Fruit fly (Drosophila melanogaster) whole organism, embryonic: ENCODE measurements around the gene CG14110.

ENCODE experiments used
- Adf1 ChIP-seq: fragments of 200-800 bp; sonication (Bioruptor generic); IDR thresholded peaks from 2 replicates; pipeline ENCODE4 v1.3.6; 2022; ENCODE audit warnings: missing biosample characterization, missing genetic modification characterization
- Aef1 ChIP-seq: fragments of 200-800 bp; sonication (Bioruptor generic); IDR thresholded peaks from 3 replicates; pipeline ENCODE4 v1.3.6; 2022; ENCODE audit warnings: missing biosample characterization, missing genetic modification characterization
- CG10209 ChIP-seq: fragments of 200-800 bp; sonication (Bioruptor generic); optimal IDR thresholded peaks from 3 replicates; lab custom pipeline; 2017; ENCODE audit warnings: missing biosample characterization, mild to moderate bottlenecking, missing genetic modification characterization, missing genetic modification reagents
- CG10366 ChIP-seq: fragments of 200-800 bp; sonication (Bioruptor generic); IDR thresholded peaks from 2 replicates; pipeline ENCODE4 v1.3.6; 2022; ENCODE audit warnings: missing biosample characterization, missing genetic modification characterization
- CG12942 ChIP-seq: fragments of 200-800 bp; sonication (Bioruptor generic); optimal IDR thresholded peaks from 3 replicates; lab custom pipeline; 2016; ENCODE audit warnings: missing biosample characterization, missing genetic modification characterization
- CG13123 ChIP-seq: fragments of 200-800 bp; sonication (Bioruptor generic); optimal IDR thresholded peaks from 2 replicates; lab custom pipeline; 2016; ENCODE audit warnings: missing biosample characterization, missing genetic modification characterization
- CG14860 ChIP-seq: fragments of 200-800 bp; sonication (Bioruptor generic); IDR thresholded peaks from 3 replicates; pipeline ENCODE4 v1.3.6; 2022; ENCODE audit warnings: missing biosample characterization, missing genetic modification characterization; ENCODE audit not compliant: partially characterized antibody
- CG17568 ChIP-seq: fragments of 200-800 bp; sonication (Bioruptor generic); optimal IDR thresholded peaks from 2 replicates; lab custom pipeline; 2018; ENCODE audit warnings: missing biosample characterization, mild to moderate bottlenecking, missing genetic modification characterization, moderate library complexity
- CG17802 ChIP-seq: fragments of 200-800 bp; sonication (Bioruptor generic); optimal IDR thresholded peaks from 2 replicates; lab custom pipeline; 2018; ENCODE audit warnings: missing biosample characterization, mild to moderate bottlenecking, missing genetic modification characterization, moderate library complexity
- CG17829 ChIP-seq: fragments of 200-800 bp; optimal IDR thresholded peaks from 2 replicates; lab custom pipeline; 2019; ENCODE audit warnings: missing biosample characterization, mild to moderate bottlenecking, missing genetic modification characterization, moderate library complexity
- CG17912 ChIP-seq: fragments of 200-800 bp; sonication (Bioruptor generic); optimal IDR thresholded peaks from 2 replicates; lab custom pipeline; 2018; ENCODE audit warnings: missing biosample characterization, mild to moderate bottlenecking, missing genetic modification characterization
- CG1792 ChIP-seq: fragments of 200-800 bp; sonication (Bioruptor generic); optimal IDR thresholded peaks from 2 replicates; lab custom pipeline; 2016; ENCODE audit warnings: missing biosample characterization, missing genetic modification characterization
- CG18262 ChIP-seq: fragments of 200-800 bp; optimal IDR thresholded peaks from 3 replicates; lab custom pipeline; 2019; ENCODE audit warnings: missing biosample characterization, mild to moderate bottlenecking, missing genetic modification characterization, moderate library complexity
- CG18599 ChIP-seq: fragments of 200-800 bp; sonication (Bioruptor generic); optimal IDR thresholded peaks from 3 replicates; lab custom pipeline; 2017; ENCODE audit warnings: missing biosample characterization, missing genetic modification characterization, mild to moderate bottlenecking, moderate library complexity, missing genetic modification reagents
- CG31365 ChIP-seq: fragments of 200-800 bp; sonication (Bioruptor generic); optimal IDR thresholded peaks from 2 replicates; lab custom pipeline; 2018; ENCODE audit warnings: missing biosample characterization, mild to moderate bottlenecking, missing genetic modification characterization
- CG32767 ChIP-seq: fragments of 200-800 bp; sonication (Bioruptor generic); IDR thresholded peaks from 2 replicates; pipeline ENCODE4 v1.3.6; 2022; ENCODE audit warnings: missing biosample characterization, missing genetic modification characterization
- CG42726 ChIP-seq: fragments of 200-800 bp; sonication (Bioruptor generic); IDR thresholded peaks from 2 replicates; pipeline ENCODE4 v1.3.6; 2022; ENCODE audit warnings: missing biosample characterization, missing genetic modification characterization; ENCODE audit not compliant: partially characterized antibody
- CG6254 ChIP-seq: fragments of 200-800 bp; sonication (Bioruptor generic); optimal IDR thresholded peaks from 3 replicates; lab custom pipeline; 2017; ENCODE audit warnings: mild to moderate bottlenecking, missing biosample characterization, missing genetic modification reagents, missing genetic modification characterization
- CG6272 ChIP-seq: fragments of 200-800 bp; sonication (Bioruptor generic); IDR thresholded peaks from 2 replicates; pipeline ENCODE4 v1.3.6; 2022; ENCODE audit warnings: missing biosample characterization, missing genetic modification characterization
- CG7987 ChIP-seq: fragments of 200-800 bp; sonication (Bioruptor generic); optimal IDR thresholded peaks from 2 replicates; lab custom pipeline; 2018; ENCODE audit warnings: missing biosample characterization, mild to moderate bottlenecking, missing genetic modification characterization, moderate library complexity
- CG8924 ChIP-seq: fragments of 200-800 bp; optimal IDR thresholded peaks from 3 replicates; lab custom pipeline; 2019; ENCODE audit warnings: missing biosample characterization, mild to moderate bottlenecking, missing genetic modification characterization, moderate library complexity
- CG9727 ChIP-seq: fragments of 200-800 bp; sonication (Bioruptor generic); optimal IDR thresholded peaks from 3 replicates; lab custom pipeline; 2017; ENCODE audit warnings: missing biosample characterization, mild to moderate bottlenecking, missing genetic modification characterization
- CTCF ChIP-seq: fragments of 200-800 bp; sonication (Bioruptor generic); optimal IDR thresholded peaks from 2 replicates; lab custom pipeline; 2017; ENCODE audit warnings: missing biosample characterization, mild to moderate bottlenecking, missing genetic modification characterization, moderate library complexity
- Camta ChIP-seq: fragments of 200-800 bp; sonication (Bioruptor generic); optimal IDR thresholded peaks from 2 replicates; lab custom pipeline; 2016; ENCODE audit warnings: missing biosample characterization, missing genetic modification characterization
- D19A ChIP-seq: fragments of 200-800 bp; optimal IDR thresholded peaks from 3 replicates; lab custom pipeline; 2019; ENCODE audit warnings: missing biosample characterization, mild to moderate bottlenecking, missing genetic modification characterization, moderate library complexity
- Dref ChIP-seq: fragments of 200-800 bp; sonication (Bioruptor generic); IDR thresholded peaks from 2 replicates; pipeline ENCODE4 v1.3.6; 2022; ENCODE audit warnings: missing biosample characterization, missing genetic modification characterization
- E2f1 ChIP-seq: fragments of 200-800 bp; sonication (Bioruptor generic); IDR thresholded peaks from 2 replicates; pipeline ENCODE4 v1.3.6; 2022; ENCODE audit warnings: missing biosample characterization, missing genetic modification characterization
- E2f2 ChIP-seq: fragments of 200-800 bp; sonication (Bioruptor generic); IDR thresholded peaks from 2 replicates; pipeline ENCODE4 v1.3.6; 2022; ENCODE audit warnings: missing biosample characterization, missing genetic modification characterization
- Fer3 ChIP-seq: fragments of 200-800 bp; sonication (Bioruptor generic); optimal IDR thresholded peaks from 2 replicates; lab custom pipeline; 2018; ENCODE audit warnings: missing biosample characterization, mild to moderate bottlenecking, missing genetic modification characterization, moderate library complexity
- Lim3 ChIP-seq: fragments of 200-800 bp; sonication (Bioruptor generic); IDR thresholded peaks from 2 replicates; pipeline ENCODE4 v1.3.6; 2022; ENCODE audit warnings: missing biosample characterization, missing genetic modification characterization
- PHDP ChIP-seq: fragments of 200-800 bp; sonication (Bioruptor generic); optimal IDR thresholded peaks from 3 replicates; lab custom pipeline; 2018; ENCODE audit warnings: missing biosample characterization, mild to moderate bottlenecking, missing genetic modification characterization, moderate library complexity
- Vsx1 ChIP-seq: fragments of 200-800 bp; sonication (Bioruptor generic); optimal IDR thresholded peaks from 2 replicates; lab custom pipeline; 2017; ENCODE audit warnings: missing biosample characterization, mild to moderate bottlenecking, missing genetic modification characterization, missing genetic modification reagents
- ase ChIP-seq: fragments of 200-800 bp; sonication (Bioruptor generic); IDR thresholded peaks from 3 replicates; pipeline ENCODE4 v1.3.6; 2022; ENCODE audit warnings: missing biosample characterization, missing genetic modification characterization
- bab2 ChIP-seq: fragments of 200-800 bp; sonication (Bioruptor generic); optimal IDR thresholded peaks from 2 replicates; lab custom pipeline; 2016; ENCODE audit warnings: missing biosample characterization, missing genetic modification characterization
- bbx ChIP-seq: fragments of 200-800 bp; sonication (Bioruptor generic); IDR thresholded peaks from 2 replicates; pipeline ENCODE4 v1.3.6; 2022; ENCODE audit warnings: missing biosample characterization, missing genetic modification characterization; ENCODE audit not compliant: partially characterized antibody
- br ChIP-seq: fragments of >200 bp; optimal IDR thresholded peaks from 2 replicates; lab custom pipeline; 2017
- cato ChIP-seq: fragments of 200-800 bp; sonication (Bioruptor generic); optimal IDR thresholded peaks from 2 replicates; lab custom pipeline; 2016; ENCODE audit warnings: missing biosample characterization, missing genetic modification characterization, borderline replicate concordance
- chinmo ChIP-seq: fragments of 200-800 bp; sonication (Bioruptor generic); IDR thresholded peaks from 4 replicates; pipeline ENCODE4 v1.3.6; 2022; ENCODE audit warnings: missing biosample characterization, missing genetic modification characterization; ENCODE audit not compliant: partially characterized antibody
- corto ChIP-seq: fragments of 200-800 bp; sonication (Bioruptor generic); optimal IDR thresholded peaks from 2 replicates; lab custom pipeline; 2016; ENCODE audit warnings: missing biosample characterization, mild to moderate bottlenecking, missing genetic modification characterization, moderate library complexity
- en ChIP-seq: fragments of 200-800 bp; sonication (Bioruptor generic); optimal IDR thresholded peaks from 2 replicates; lab custom pipeline; 2016; ENCODE audit warnings: missing biosample characterization, missing genetic modification characterization
- gcm2 ChIP-seq: fragments of 200-800 bp; sonication (Bioruptor generic); optimal IDR thresholded peaks from 2 replicates; lab custom pipeline; 2016; ENCODE audit warnings: missing biosample characterization, missing genetic modification characterization
- hb ChIP-seq: fragments of 200-800 bp; sonication (Bioruptor generic); IDR thresholded peaks from 3 replicates; pipeline ENCODE4 v1.3.6; 2022; ENCODE audit warnings: missing biosample characterization, missing genetic modification characterization; ENCODE audit not compliant: partially characterized antibody
- insv ChIP-seq, 2 experiments: fragments of 200-800 bp; sonication (Bioruptor generic); optimal IDR thresholded peaks; 3 replicates each; lab custom pipeline; 2016 to 2018; ENCODE audit warnings: missing biosample characterization in 2 of 2, missing genetic modification characterization in 2 of 2
- kah ChIP-seq: fragments of 200-800 bp; sonication (Bioruptor generic); optimal IDR thresholded peaks from 2 replicates; lab custom pipeline; 2018; ENCODE audit warnings: missing biosample characterization, mild to moderate bottlenecking, missing genetic modification characterization
- klu ChIP-seq: fragments of 200-800 bp; sonication (Bioruptor generic); IDR thresholded peaks from 2 replicates; pipeline ENCODE4 v1.3.6; 2022; ENCODE audit warnings: missing biosample characterization, missing genetic modification characterization
- nerfin-1 ChIP-seq: fragments of 200-800 bp; sonication (Bioruptor generic); optimal IDR thresholded peaks from 3 replicates; lab custom pipeline; 2019; ENCODE audit warnings: missing biosample characterization, mild to moderate bottlenecking, missing genetic modification characterization, moderate library complexity
- onecut ChIP-seq: fragments of 200-800 bp; sonication (Bioruptor generic); IDR thresholded peaks from 2 replicates; pipeline ENCODE4 v1.3.6; 2022; ENCODE audit warnings: missing biosample characterization, missing genetic modification characterization
- phol ChIP-seq: fragments of 200-800 bp; sonication (Bioruptor generic); optimal IDR thresholded peaks from 3 replicates; lab custom pipeline; 2018; ENCODE audit warnings: missing biosample characterization, mild to moderate bottlenecking, missing genetic modification characterization, moderate library complexity
- rib ChIP-seq: fragments of 200-800 bp; sonication (Bioruptor generic); IDR thresholded peaks from 2 replicates; pipeline ENCODE4 v1.3.6; 2022; ENCODE audit warnings: missing biosample characterization, missing genetic modification characterization
- sob ChIP-seq: fragments of 200-800 bp; sonication (Bioruptor generic); IDR thresholded peaks from 2 replicates; pipeline ENCODE4 v1.3.6; 2022; ENCODE audit warnings: missing biosample characterization, missing genetic modification characterization
- tin ChIP-seq: fragments of 200-800 bp; sonication (Bioruptor generic); optimal IDR thresholded peaks from 3 replicates; lab custom pipeline; 2016; ENCODE audit warnings: missing biosample characterization, missing genetic modification characterization
- wek ChIP-seq: fragments of 200-800 bp; sonication (Bioruptor generic); optimal IDR thresholded peaks from 3 replicates; lab custom pipeline; 2018; ENCODE audit warnings: missing biosample characterization, mild to moderate bottlenecking, missing genetic modification characterization, moderate library complexity

The CG14110 gene

dm6 chr3L:13432791-13433190, 48.2 kb downstream of the CG14110 start (continued):
- TF ChIP-seq Aef1 (GFP tag; lab: Robert Waterston, UW): no peak
- TF ChIP-seq CG17568 (GFP tag; lab: Kevin White, UChicago): no peak
- no peak for TF ChIP-seq CG17829
- no peak for TF ChIP-seq Fer3 (tag; lab: Kevin White, UChicago)
- TF ChIP-seq klu (GFP tag; lab: Robert Waterston, UW): no peak
- TF ChIP-seq CG31365 (tag; lab: Kevin White, UChicago): no peak
- TF ChIP-seq CG17912 (GFP tag; lab: Kevin White, UChicago): no peak
- TF ChIP-seq PHDP: no peak
- no peak for TF ChIP-seq hb (GFP tag; lab: Robert Waterston, UW)
- TF ChIP-seq CG42726 (GFP tag; lab: Robert Waterston, UW): peak; percentile 66
- TF ChIP-seq CG18262 (tag; lab: Kevin White, UChicago): no peak
- no peak for TF ChIP-seq E2f1
- TF ChIP-seq Dref (GFP tag; lab: Robert Waterston, UW): no peak
- no peak for TF ChIP-seq bab2
- no peak for TF ChIP-seq CG17802 (tag; lab: Kevin White, UChicago)
- no peak for TF ChIP-seq CG8924
- TF ChIP-seq wek: peak; percentile 42
- no peak for TF ChIP-seq kah (GFP tag; lab: Kevin White, UChicago)
- TF ChIP-seq cato (GFP tag; lab: Kevin White, UChicago): no peak
- TF ChIP-seq CG6254 (GFP tag; lab: Kevin White, UChicago): no peak
- TF ChIP-seq nerfin-1 (tag; lab: Kevin White, UChicago): no peak
- TF ChIP-seq CG10366 (GFP tag; lab: Robert Waterston, UW): no peak
- no peak for TF ChIP-seq Adf1 (GFP tag; lab: Robert Waterston, UW)
- TF ChIP-seq insv (GFP tag; optimal IDR thresholded peaks at IDR 0.05; lab: Kevin White, UChicago): no peak
- no peak for TF ChIP-seq en (GFP tag; lab: Kevin White, UChicago)
- TF ChIP-seq Camta (GFP tag; lab: Kevin White, UChicago): no peak
- TF ChIP-seq CG18599 (GFP tag; lab: Kevin White, UChicago): no peak
- TF ChIP-seq chinmo (GFP tag; lab: Robert Waterston, UW): peak; percentile 48; the same call in 1 of the 4 replicates
- no peak for TF ChIP-seq br
- TF ChIP-seq CG32767 (GFP tag; lab: Robert Waterston, UW): no peak
- no peak for TF ChIP-seq CG13123
- TF ChIP-seq gcm2 (GFP tag; lab: Kevin White, UChicago): no peak
- no peak for TF ChIP-seq tin (GFP tag; lab: Kevin White, UChicago)
- TF ChIP-seq corto (GFP tag; lab: Kevin White, UChicago): no peak
- no peak for TF ChIP-seq Lim3 (GFP tag; lab: Robert Waterston, UW)
- no peak for TF ChIP-seq CG9727 (GFP tag; lab: Kevin White, UChicago)
- TF ChIP-seq CG10209 (GFP tag; lab: Kevin White, UChicago): no peak
- TF ChIP-seq CG14860: peak; percentile 46
- no peak for TF ChIP-seq CTCF (GFP tag; lab: Kevin White, UChicago)
- TF ChIP-seq onecut: no peak
- TF ChIP-seq Vsx1: no peak
- no peak for TF ChIP-seq sob (GFP tag; lab: Robert Waterston, UW)
- TF ChIP-seq D19A (tag; lab: Kevin White, UChicago): no peak
- no peak for TF ChIP-seq ase
- TF ChIP-seq E2f2 (GFP tag; lab: Robert Waterston, UW): no peak
- no peak for TF ChIP-seq rib (GFP tag; lab: Robert Waterston, UW)
- peak; percentile 70; the same call in 1 of the 2 replicates for TF ChIP-seq bbx (GFP tag; lab: Robert Waterston, UW)
- TF ChIP-seq CG7987 (GFP tag; lab: Kevin White, UChicago): no peak
- no peak for TF ChIP-seq CG6272 (GFP tag; lab: Robert Waterston, UW)
- no peak for TF ChIP-seq CG12942 (GFP tag; lab: Kevin White, UChicago)
- TF ChIP-seq CG1792 (GFP tag; lab: Kevin White, UChicago): no peak
- no peak for TF ChIP-seq phol
